Fruit fly (Drosophila melanogaster): ENCODE data around the gene Ubi-p5E.

dm6 chrX:6259696-6260095, 19.8 kb downstream of the Ubi-p5E start:
- no peak for TF ChIP-seq CG9948 (tag; optimal IDR thresholded peaks at IDR 0.05)
- no peak for TF ChIP-seq Snoo (tag; optimal IDR thresholded peaks at IDR 0.05)
- no peak for TF ChIP-seq CG13204 (GFP tag; optimal IDR thresholded peaks at IDR 0.05)
- no peak for TF ChIP-seq CG10348 (GFP tag; IDR thresholded peaks at IDR 0.05)
- TF ChIP-seq CG8159 (tag; optimal IDR thresholded peaks at IDR 0.05), result no peak
- no peak for TF ChIP-seq CG32121 (GFP tag; IDR thresholded peaks at IDR 0.05)
- TF ChIP-seq CG15710 (tag; optimal IDR thresholded peaks at IDR 0.05), result no peak
- no peak for TF ChIP-seq Pif1B (GFP tag; optimal IDR thresholded peaks at IDR 0.05)
